Fruit fly (Drosophila melanogaster) whole organism, embryonic: ENCODE measurements around the gene CG14230.
A peak's percentile ranks its signal among the peaks of the same experiment; 100 is the strongest.

Source experiments
- Ada2b ChIP-seq: fragments of 200-800 bp; sonication (Bioruptor generic); IDR thresholded peaks from 2 replicates; pipeline ENCODE4 v1.3.6; 2022; ENCODE audit warnings: missing biosample characterization, missing genetic modification characterization
- CG10274 ChIP-seq: fragments of 200-800 bp; sonication (Bioruptor generic); optimal IDR thresholded peaks from 3 replicates; lab custom pipeline; 2017; ENCODE audit warnings: missing biosample characterization, mild to moderate bottlenecking, missing genetic modification characterization
- CG10959 ChIP-seq: fragments of 200-800 bp; sonication (Bioruptor generic); IDR thresholded peaks from 2 replicates; pipeline ENCODE4 v1.3.6; 2022; ENCODE audit warnings: missing biosample characterization, missing genetic modification characterization
- CG12155 ChIP-seq: fragments of 200-800 bp; sonication (Bioruptor generic); optimal IDR thresholded peaks from 3 replicates; lab custom pipeline; 2016; ENCODE audit warnings: missing biosample characterization, missing genetic modification characterization
- CG12236 ChIP-seq: fragments of 200-800 bp; sonication (Bioruptor generic); optimal IDR thresholded peaks from 2 replicates; lab custom pipeline; 2016; ENCODE audit warnings: missing biosample characterization, missing genetic modification characterization
- CG13624 ChIP-seq: fragments of 200-800 bp; sonication (Bioruptor generic); optimal IDR thresholded peaks from 2 replicates; lab custom pipeline; 2016; ENCODE audit warnings: missing biosample characterization, missing genetic modification characterization
- CG14965 ChIP-seq: fragments of 200-800 bp; sonication (Bioruptor generic); optimal IDR thresholded peaks from 2 replicates; lab custom pipeline; 2016; ENCODE audit warnings: missing biosample characterization, missing genetic modification characterization, borderline replicate concordance
- CG1603 ChIP-seq: fragments of 200-800 bp; sonication (Bioruptor generic); optimal IDR thresholded peaks from 2 replicates; lab custom pipeline; 2019; ENCODE audit warnings: missing biosample characterization, mild to moderate bottlenecking, missing genetic modification characterization, moderate library complexity
- CG17186 ChIP-seq: fragments of 200-800 bp; sonication (Bioruptor generic); optimal IDR thresholded peaks from 3 replicates; lab custom pipeline; 2017; ENCODE audit warnings: missing biosample characterization, missing genetic modification reagents, missing genetic modification characterization
- CG2202 ChIP-seq: fragments of 200-800 bp; sonication (Bioruptor generic); optimal IDR thresholded peaks from 2 replicates; lab custom pipeline; 2018; ENCODE audit warnings: missing biosample characterization, mild to moderate bottlenecking, missing genetic modification characterization
- CG30431 ChIP-seq: fragments of 200-800 bp; sonication (Bioruptor generic); optimal IDR thresholded peaks from 2 replicates; lab custom pipeline; 2017; ENCODE audit warnings: missing biosample characterization, missing genetic modification characterization
- CG32767 ChIP-seq: fragments of 200-800 bp; sonication (Bioruptor generic); IDR thresholded peaks from 2 replicates; pipeline ENCODE4 v1.3.6; 2022; ENCODE audit warnings: missing biosample characterization, missing genetic modification characterization
- CG3838 ChIP-seq: fragments of 200-800 bp; sonication (Bioruptor generic); optimal IDR thresholded peaks from 3 replicates; lab custom pipeline; 2016; ENCODE audit warnings: missing biosample characterization, missing genetic modification characterization
- CG4282 ChIP-seq: fragments of 200-800 bp; sonication (Bioruptor generic); optimal IDR thresholded peaks from 2 replicates; lab custom pipeline; 2016; ENCODE audit warnings: missing biosample characterization, missing genetic modification characterization
- CG4424 ChIP-seq: fragments of 200-800 bp; sonication (Bioruptor generic); optimal IDR thresholded peaks from 3 replicates; lab custom pipeline; 2016; ENCODE audit warnings: missing biosample characterization, missing genetic modification characterization
- CG6654 ChIP-seq: fragments of 200-800 bp; sonication (Bioruptor generic); optimal IDR thresholded peaks from 2 replicates; lab custom pipeline; 2017; ENCODE audit warnings: missing biosample characterization, mild to moderate bottlenecking, missing genetic modification characterization
- CG7372 ChIP-seq: fragments of 200-800 bp; sonication (Bioruptor generic); IDR thresholded peaks from 2 replicates; pipeline ENCODE4 v1.3.6; 2022; ENCODE audit warnings: missing biosample characterization, missing genetic modification characterization
- CG7786 ChIP-seq: fragments of 200-800 bp; sonication (Bioruptor generic); optimal IDR thresholded peaks from 2 replicates; lab custom pipeline; 2016; ENCODE audit warnings: missing biosample characterization, missing genetic modification characterization
- CG8478 ChIP-seq: fragments of >200 bp; optimal IDR thresholded peaks from 2 replicates; lab custom pipeline; 2018
- CG8765 ChIP-seq: fragments of 200-800 bp; sonication (Bioruptor generic); IDR thresholded peaks from 2 replicates; pipeline ENCODE4 v1.3.6; 2022; ENCODE audit warnings: missing biosample characterization, missing genetic modification characterization
- CG9437 ChIP-seq: fragments of 200-800 bp; sonication (Bioruptor generic); optimal IDR thresholded peaks from 2 replicates; lab custom pipeline; 2018; ENCODE audit warnings: missing biosample characterization, mild to moderate bottlenecking, missing genetic modification characterization
- CTCF ChIP-seq: fragments of 200-800 bp; sonication (Bioruptor generic); optimal IDR thresholded peaks from 2 replicates; lab custom pipeline; 2017; ENCODE audit warnings: missing biosample characterization, mild to moderate bottlenecking, missing genetic modification characterization, moderate library complexity
- CoRest ChIP-seq: fragments of 200-800 bp; sonication (Bioruptor generic); optimal IDR thresholded peaks from 3 replicates; lab custom pipeline; 2018; ENCODE audit warnings: missing biosample characterization, mild to moderate bottlenecking, missing genetic modification characterization, moderate library complexity
- CrebB ChIP-seq: fragments of 200-800 bp; sonication (Bioruptor generic); optimal IDR thresholded peaks from 3 replicates; lab custom pipeline; 2018; ENCODE audit warnings: missing biosample characterization, mild to moderate bottlenecking, missing genetic modification characterization
- Dad ChIP-seq: fragments of 200-800 bp; sonication (Bioruptor generic); optimal IDR thresholded peaks from 3 replicates; lab custom pipeline; 2016; ENCODE audit warnings: missing biosample characterization, missing genetic modification characterization
- Dfd ChIP-seq, 2 experiments: fragments of >200 bp; optimal IDR thresholded peaks; 2 replicates each; lab custom pipeline; 2017; ENCODE audit warnings: missing biosample characterization in 2 of 2, missing genetic modification characterization in 2 of 2
- Drgx ChIP-seq: fragments of 200-800 bp; sonication (Bioruptor generic); IDR thresholded peaks from 2 replicates; pipeline ENCODE4 v1.3.6; 2022; ENCODE audit warnings: missing biosample characterization, missing genetic modification characterization
- Kr ChIP-seq: fragments of 200-800 bp; sonication (Bioruptor generic); optimal IDR thresholded peaks from 2 replicates; lab custom pipeline; 2017; ENCODE audit warnings: missing biosample characterization, mild to moderate bottlenecking, missing genetic modification characterization
- NC2α ChIP-seq: fragments of 200-800 bp; sonication (Bioruptor generic); optimal IDR thresholded peaks from 2 replicates; lab custom pipeline; 2016; ENCODE audit warnings: missing biosample characterization, missing genetic modification characterization
- Trl ChIP-seq, 3 experiments: fragments of >200 bp in 2 of 3; fragments of 200-800 bp in 1 of 3; sonication (Bioruptor generic) in 1 of 3; optimal IDR thresholded peaks; 2 replicates in 1 of 3; 3 replicates in 2 of 3; lab custom pipeline; 2016 to 2017; ENCODE audit warnings: missing biosample characterization in 1 of 3, missing genetic modification characterization in 1 of 3
- abd-A ChIP-seq: fragments of 200-800 bp; sonication (Bioruptor generic); optimal IDR thresholded peaks from 3 replicates; lab custom pipeline; 2019; ENCODE audit warnings: missing biosample characterization, mild to moderate bottlenecking, missing genetic modification characterization, moderate library complexity
- ara ChIP-seq: fragments of 200-800 bp; sonication (Bioruptor generic); IDR thresholded peaks from 2 replicates; pipeline ENCODE4 v1.3.6; 2022; ENCODE audit warnings: missing biosample characterization, missing genetic modification characterization
- az2 ChIP-seq: fragments of 200-800 bp; sonication (Bioruptor generic); optimal IDR thresholded peaks from 3 replicates; lab custom pipeline; 2016; ENCODE audit warnings: missing biosample characterization, missing genetic modification characterization
- bigmax ChIP-seq: fragments of 200-800 bp; sonication (Bioruptor generic); optimal IDR thresholded peaks from 2 replicates; lab custom pipeline; 2018; ENCODE audit warnings: missing biosample characterization, mild to moderate bottlenecking, missing genetic modification characterization
- dan ChIP-seq: fragments of 200-800 bp; sonication (Bioruptor generic); IDR thresholded peaks from 2 replicates; pipeline ENCODE4 v1.3.6; 2022; ENCODE audit warnings: missing biosample characterization, missing genetic modification characterization
- danr ChIP-seq: fragments of 200-800 bp; sonication (Bioruptor generic); IDR thresholded peaks from 2 replicates; pipeline ENCODE4 v1.3.6; 2022; ENCODE audit warnings: missing biosample characterization, missing genetic modification characterization
- dati ChIP-seq: fragments of 200-800 bp; sonication (Bioruptor generic); IDR thresholded peaks from 2 replicates; pipeline ENCODE4 v1.3.6; 2022; ENCODE audit warnings: missing biosample characterization, missing genetic modification characterization
- dpn ChIP-seq, 2 experiments: fragments of 200-800 bp; sonication (Bioruptor generic); optimal IDR thresholded peaks; 3 replicates each; lab custom pipeline; 2016; ENCODE audit warnings: missing biosample characterization in 2 of 2, missing genetic modification characterization in 2 of 2
- insv ChIP-seq, 2 experiments: fragments of 200-800 bp; sonication (Bioruptor generic); optimal IDR thresholded peaks; 3 replicates each; lab custom pipeline; 2016 to 2018; ENCODE audit warnings: missing biosample characterization in 2 of 2, missing genetic modification characterization in 2 of 2
- inv ChIP-seq: fragments of 200-800 bp; sonication (Bioruptor generic); IDR thresholded peaks from 2 replicates; pipeline ENCODE4 v1.3.6; 2022; ENCODE audit warnings: missing biosample characterization, missing genetic modification characterization; ENCODE audit not compliant: partially characterized antibody
- jumu ChIP-seq: fragments of 200-800 bp; sonication (Bioruptor generic); optimal IDR thresholded peaks from 3 replicates; lab custom pipeline; 2016; ENCODE audit warnings: missing biosample characterization, missing genetic modification characterization
- klu ChIP-seq: fragments of 200-800 bp; sonication (Bioruptor generic); IDR thresholded peaks from 2 replicates; pipeline ENCODE4 v1.3.6; 2022; ENCODE audit warnings: missing biosample characterization, missing genetic modification characterization
- org-1 ChIP-seq: fragments of 200-800 bp; sonication (Bioruptor generic); optimal IDR thresholded peaks from 2 replicates; lab custom pipeline; 2017; ENCODE audit warnings: missing biosample characterization, missing genetic modification characterization
- pros ChIP-seq: fragments of 200-800 bp; sonication (Bioruptor generic); optimal IDR thresholded peaks from 3 replicates; lab custom pipeline; 2019; ENCODE audit warnings: missing biosample characterization, mild to moderate bottlenecking, missing genetic modification characterization, moderate library complexity
- scrt ChIP-seq: fragments of 200-800 bp; sonication (Bioruptor generic); optimal IDR thresholded peaks from 2 replicates; lab custom pipeline; 2018; ENCODE audit warnings: missing biosample characterization, mild to moderate bottlenecking, missing genetic modification characterization, moderate library complexity
- sisA ChIP-seq: fragments of 200-800 bp; sonication (Bioruptor generic); IDR thresholded peaks from 2 replicates; pipeline ENCODE4 v1.3.6; 2022; ENCODE audit warnings: missing biosample characterization, missing genetic modification characterization
- sna ChIP-seq: fragments of 200-800 bp; sonication (Bioruptor generic); IDR thresholded peaks from 2 replicates; pipeline ENCODE4 v1.3.6; 2022; ENCODE audit warnings: missing biosample characterization, missing genetic modification characterization; ENCODE audit not compliant: partially characterized antibody
- tx ChIP-seq: fragments of 200-800 bp; sonication (Bioruptor generic); optimal IDR thresholded peaks from 2 replicates; lab custom pipeline; 2016; ENCODE audit warnings: missing biosample characterization, missing genetic modification characterization
- unpg ChIP-seq: fragments of 200-800 bp; sonication (Bioruptor generic); optimal IDR thresholded peaks from 3 replicates; lab custom pipeline; 2018; ENCODE audit warnings: missing biosample characterization, mild to moderate bottlenecking, missing genetic modification characterization, moderate library complexity
- wdn ChIP-seq: fragments of 200-800 bp; sonication (Bioruptor generic); IDR thresholded peaks from 2 replicates; pipeline ENCODE4 v1.3.6; 2022; ENCODE audit warnings: missing biosample characterization, missing genetic modification characterization
- zfh2 ChIP-seq: fragments of 200-800 bp; sonication (Bioruptor generic); optimal IDR thresholded peaks from 2 replicates; lab custom pipeline; 2016; ENCODE audit warnings: missing biosample characterization, missing genetic modification characterization

CG14230 gene

dm6 chrX:19717988-19718973, 14.3 kb downstream of the CG14230 start, which contains the start of gene CG12531 (continued):
- TF ChIP-seq CG9437 (no peak), CG3838 (GFP tag; lab: Kevin White, UChicago) (no peak), CG10959 (no peak), Kr (no peak), Ada2b (GFP tag; lab: Robert Waterston, UW) (no peak), bigmax (no peak), org-1 (GFP tag; lab: Kevin White, UChicago) (no peak), pros (GFP tag; lab: Kevin White, UChicago) (peak; percentile 39), CG4282 (GFP tag; lab: Kevin White, UChicago) (no peak), ara (GFP tag; lab: Robert Waterston, UW) (no peak), sisA (GFP tag; lab: Robert Waterston, UW) (no peak), dan (GFP tag; lab: Robert Waterston, UW) (no peak), insv (GFP tag; optimal IDR thresholded peaks at IDR 0.05; lab: Kevin White, UChicago) (no peak), danr (no peak), CG17186 (GFP tag; lab: Kevin White, UChicago) (no peak), Drgx (GFP tag; lab: Robert Waterston, UW) (no peak), CG12236 (GFP tag; lab: Kevin White, UChicago) (no peak), CG30431 (GFP tag; lab: Kevin White, UChicago) (no peak), tx (GFP tag; lab: Kevin White, UChicago) (no peak), Dfd (GFP tag; optimal IDR thresholded peaks at IDR 0.05; lab: Kevin White, UChicago) (no peak), CrebB (tag; lab: Kevin White, UChicago) (no peak), dpn (GFP tag; optimal IDR thresholded peaks at IDR 0.05; lab: Kevin White, UChicago) (no peak), abd-A (tag; lab: Kevin White, UChicago) (peak; percentile 14), jumu (GFP tag; lab: Kevin White, UChicago) (no peak), CG12155 (GFP tag; lab: Kevin White, UChicago) (peak; percentile 77), CG8478 (lab: Kevin White, UChicago) (peak; percentile 22), CG1603 (tag; lab: Kevin White, UChicago) (no peak), klu (GFP tag; lab: Robert Waterston, UW) (no peak), zfh2 (GFP tag; lab: Kevin White, UChicago) (no peak), CG14965 (GFP tag; lab: Kevin White, UChicago) (no peak), CG7372 (GFP tag; lab: Robert Waterston, UW) (no peak), CG32767 (GFP tag; lab: Robert Waterston, UW) (peak; percentile 61; the same call in 1 of the 2 replicates), CG13624 (GFP tag; lab: Kevin White, UChicago) (no peak), inv (GFP tag; lab: Robert Waterston, UW) (no peak), CG10274 (GFP tag; lab: Kevin White, UChicago) (no peak), dati (GFP tag; lab: Robert Waterston, UW) (no peak), az2 (GFP tag; lab: Kevin White, UChicago) (no peak), wdn (GFP tag; lab: Robert Waterston, UW) (no peak), CoRest (tag; lab: Kevin White, UChicago) (no peak), CG4424 (no peak), scrt (GFP tag; lab: Kevin White, UChicago) (peak; percentile 50), CG7786 (GFP tag; lab: Kevin White, UChicago) (no peak), CTCF (GFP tag; lab: Kevin White, UChicago) (peak; percentile 89), sna (GFP tag; lab: Robert Waterston, UW) (no peak), CG2202 (tag; lab: Kevin White, UChicago) (no peak), CG6654 (GFP tag; lab: Kevin White, UChicago) (no peak), Dad (GFP tag; lab: Kevin White, UChicago) (no peak), CG8765 (GFP tag; lab: Robert Waterston, UW) (no peak), Trl (optimal IDR thresholded peaks at IDR 0.05; lab: Kevin White, UChicago) (peak; percentile 67 to 81), Trl (GFP tag; optimal IDR thresholded peaks at IDR 0.05; lab: Kevin White, UChicago) (no peak), NC2α (GFP tag; lab: Kevin White, UChicago) (no peak), unpg (GFP tag; lab: Kevin White, UChicago) (no peak)
